In genomic region chrIII:4861744-4862401, ce11 we compare ENCODE assay signal across 6 worm cellular contexts.
TF ChIP-seq lines count a peak whose summit lies in the region.

Gene C35D10.10 (minus strand): TSS chrIII:4861794.
Gene C35D10.5 (plus strand): TSS chrIII:4862351.

TF ChIP-seq in whole organism, L1 larva, 84 proteins besides CTCF, POLR2A, EP300 and RAD21 (continues in another document):
- peak; percentile 4 for TF ChIP-seq snu-23 (GFP tag; optimal IDR thresholded peaks at IDR 0.05; lab: Kevin White, UChicago)
- no peak for TF ChIP-seq Y116A8C.19 (tag; optimal IDR thresholded peaks at IDR 0.05; lab: Kevin White, UChicago; ENCODE audit: borderline replicate concordance)
- TF ChIP-seq swsn-7 (tag; optimal IDR thresholded peaks at IDR 0.05; lab: Kevin White, UChicago): no peak
- TF ChIP-seq lir-3 (tag; optimal IDR thresholded peaks at IDR 0.05; lab: Kevin White, UChicago; ENCODE audit: poor library complexity): peak; percentile 62
- peak; percentile 33 for TF ChIP-seq irx-1 (tag; optimal IDR thresholded peaks at IDR 0.05; lab: Kevin White, UChicago)
- TF ChIP-seq ceh-90 (tag; optimal IDR thresholded peaks at IDR 0.05; lab: Kevin White, UChicago): peak; percentile 81
- TF ChIP-seq ztf-11 (tag; optimal IDR thresholded peaks at IDR 0.05; lab: Kevin White, UChicago): peak in 1 of 2 experiments; percentile 39
- TF ChIP-seq efl-1 (optimal IDR thresholded peaks at IDR 0.05; lab: Kevin White, UChicago): no peak
- peak in 1 of 2 experiments; percentile 27 for TF ChIP-seq efl-1 (GFP tag; optimal IDR thresholded peaks at IDR 0.05 in 1 of 2; lab: Kevin White, UChicago)
- peak; percentile 8 for TF ChIP-seq rnt-1 (tag; optimal IDR thresholded peaks at IDR 0.05; lab: Kevin White, UChicago)
- peak; percentile 48 for TF ChIP-seq nhr-90 (tag; optimal IDR thresholded peaks at IDR 0.05; lab: Kevin White, UChicago; ENCODE audit: poor library complexity)
- peak; percentile 34 for TF ChIP-seq nhr-71 (tag; optimal IDR thresholded peaks at IDR 0.05; lab: Kevin White, UChicago)
- peak; percentile 42 for TF ChIP-seq nhr-47 (tag; optimal IDR thresholded peaks at IDR 0.05; lab: Kevin White, UChicago)
- TF ChIP-seq tbx-2 (tag; optimal IDR thresholded peaks at IDR 0.05; lab: Kevin White, UChicago): peak; percentile 20

TF ChIP-seq in whole organism, L2 larva, 48 proteins besides CTCF, POLR2A, EP300 and RAD21:
- peak; percentile 33 for TF ChIP-seq unc-55 (GFP tag; optimal IDR thresholded peaks at IDR 0.05; lab: Kevin White, UChicago)
- TF ChIP-seq C34F6.9 (tag; optimal IDR thresholded peaks at IDR 0.05; lab: Kevin White, UChicago): no peak

TF ChIP-seq in whole organism, L3 larva, 47 proteins besides CTCF, POLR2A, EP300 and RAD21:
- TF ChIP-seq ceh-82 (tag; optimal IDR thresholded peaks at IDR 0.05; lab: Kevin White, UChicago): no peak
- TF ChIP-seq lin-15B (tag; optimal IDR thresholded peaks at IDR 0.05; lab: Kevin White, UChicago): peak; percentile 1

TF ChIP-seq in whole organism, L4 larva, 104 proteins besides CTCF, POLR2A, EP300 and RAD21:
- TF ChIP-seq ceh-44 (GFP tag; IDR thresholded peaks at IDR 0.05; lab: Robert Waterston, UW) (no peak), madf-9 (GFP tag; conservative IDR thresholded peaks at IDR 0.05; lab: Robert Waterston, UW) (no peak), unc-130 (GFP tag; optimal IDR thresholded peaks at IDR 0.05; lab: Kevin White, UChicago) (peak; percentile 50), hif-1 (tag; optimal IDR thresholded peaks at IDR 0.05; lab: Kevin White, UChicago) (peak in 1 of 2 experiments; percentile 50), dpl-1 (GFP tag; optimal IDR thresholded peaks at IDR 0.05; lab: Kevin White, UChicago) (no peak), ceh-82 (tag; optimal IDR thresholded peaks at IDR 0.05; lab: Kevin White, UChicago) (no peak), ceh-62 (tag; optimal IDR thresholded peaks at IDR 0.05; lab: Kevin White, UChicago) (no peak), unc-39 (tag; optimal IDR thresholded peaks at IDR 0.05; lab: Kevin White, UChicago) (no peak), nhr-6 (tag; optimal IDR thresholded peaks at IDR 0.05; lab: Kevin White, UChicago) (no peak), nhr-10 (tag; optimal IDR thresholded peaks at IDR 0.05; lab: Kevin White, UChicago) (no peak), lin-39 (tag; optimal IDR thresholded peaks at IDR 0.05; lab: Kevin White, UChicago) (no peak), mxl-2 (GFP tag; conservative IDR thresholded peaks at IDR 0.05; lab: Robert Waterston, UW) (no peak), F26F4.8 (GFP tag; conservative IDR thresholded peaks at IDR 0.05; lab: Robert Waterston, UW) (no peak), mes-2 (tag; optimal IDR thresholded peaks at IDR 0.05; lab: Kevin White, UChicago; ENCODE audit: poor library complexity, severe bottlenecking) (peak; percentile 55), egl-27 (tag; optimal IDR thresholded peaks at IDR 0.05; lab: Kevin White, UChicago) (no peak), Y75B8A.6 (GFP tag; IDR thresholded peaks at IDR 0.05; lab: Robert Waterston, UW) (no peak), daf-19 (GFP tag; conservative IDR thresholded peaks at IDR 0.05; lab: Robert Waterston, UW) (no peak), ZK337.2 (GFP tag; IDR thresholded peaks at IDR 0.05; lab: Robert Waterston, UW) (no peak), dmd-9 (GFP tag; IDR thresholded peaks at IDR 0.05; lab: Robert Waterston, UW) (no peak), spr-1 (tag; optimal IDR thresholded peaks at IDR 0.05; lab: Kevin White, UChicago) (no peak), nhr-111 (GFP tag; optimal IDR thresholded peaks at IDR 0.05; lab: Kevin White, UChicago) (no peak), daf-12 (tag; optimal IDR thresholded peaks at IDR 0.05; lab: Kevin White, UChicago) (no peak), duxl-1 (tag; optimal IDR thresholded peaks at IDR 0.05; lab: Kevin White, UChicago; ENCODE audit: poor library complexity) (no peak), zip-11 (GFP tag; IDR thresholded peaks at IDR 0.05; lab: Robert Waterston, UW) (no peak), tag-97 (GFP tag; IDR thresholded peaks at IDR 0.05; lab: Robert Waterston, UW) (no peak)

TF ChIP-seq in whole organism, late embryonic, 69 proteins besides CTCF, POLR2A, EP300 and RAD21:
- TF ChIP-seq ztf-16 (tag; optimal IDR thresholded peaks at IDR 0.05; lab: Kevin White, UChicago) (no peak), unc-3 (GFP tag; conservative IDR thresholded peaks at IDR 0.05; lab: Robert Waterston, UW) (no peak), unc-3 (tag; optimal IDR thresholded peaks at IDR 0.05; lab: Kevin White, UChicago) (no peak), tbx-7 (tag; optimal IDR thresholded peaks at IDR 0.05; lab: Kevin White, UChicago) (peak; percentile 28), ceh-31 (tag; optimal IDR thresholded peaks at IDR 0.05; lab: Kevin White, UChicago) (peak; percentile 37), elt-2 (tag; optimal IDR thresholded peaks at IDR 0.05; lab: Kevin White, UChicago) (peak; percentile 13), zip-5 (tag; optimal IDR thresholded peaks at IDR 0.05; lab: Kevin White, UChicago) (peak; percentile 31), ceh-48 (tag; optimal IDR thresholded peaks at IDR 0.05; lab: Kevin White, UChicago) (no peak), madf-2 (tag; optimal IDR thresholded peaks at IDR 0.05; lab: Kevin White, UChicago) (no peak), nhr-232 (tag; optimal IDR thresholded peaks at IDR 0.05; lab: Kevin White, UChicago) (no peak), ttx-3 (tag; optimal IDR thresholded peaks at IDR 0.05; lab: Kevin White, UChicago) (no peak), ceh-2 (tag; optimal IDR thresholded peaks at IDR 0.05; lab: Kevin White, UChicago) (peak; percentile 66), pax-1 (tag; optimal IDR thresholded peaks at IDR 0.05; lab: Kevin White, UChicago) (no peak), ets-4 (tag; optimal IDR thresholded peaks at IDR 0.05; lab: Kevin White, UChicago) (peak; percentile 83), ceh-19 (GFP tag; optimal IDR thresholded peaks at IDR 0.05; lab: Kevin White, UChicago) (no peak), pha-2 (tag; optimal IDR thresholded peaks at IDR 0.05; lab: Kevin White, UChicago) (no peak), T23F11.4 (GFP tag; optimal IDR thresholded peaks at IDR 0.05; lab: Kevin White, UChicago) (no peak), mec-3 (tag; optimal IDR thresholded peaks at IDR 0.05; lab: Kevin White, UChicago; ENCODE audit: borderline replicate concordance) (no peak), ceh-30 (tag; optimal IDR thresholded peaks at IDR 0.05; lab: Kevin White, UChicago) (no peak), sdc-2 (tag; optimal IDR thresholded peaks at IDR 0.05; lab: Kevin White, UChicago) (no peak)

TF ChIP-seq in whole organism, young adult, 124 proteins besides CTCF, POLR2A, EP300 and RAD21:
- TF ChIP-seq chd-7 (tag; optimal IDR thresholded peaks at IDR 0.05; lab: Kevin White, UChicago) (no peak), unc-130 (GFP tag; optimal IDR thresholded peaks at IDR 0.05; lab: Kevin White, UChicago) (peak; percentile 10), rec-8 (tag; optimal IDR thresholded peaks at IDR 0.05; lab: Kevin White, UChicago) (peak in 1 of 2 experiments; percentile 20), hlh-26 (GFP tag; conservative IDR thresholded peaks at IDR 0.05; lab: Robert Waterston, UW) (no peak)
TF ChIP-seq in whole organism, young adult: peak in this region for 2.
